Fruit fly (Drosophila melanogaster): ENCODE results near the gene Smyd5.
A peak's percentile ranks its signal among the peaks of the same experiment; 100 is the strongest.

Smyd5 gene

dm6 chr3R:21180391-21180796 lies 38.2 kb downstream of the Smyd5 start:
- TF ChIP-seq pan (optimal IDR thresholded peaks at IDR 0.05) (no peak), jim (GFP tag; optimal IDR thresholded peaks at IDR 0.05) (no peak), ey (GFP tag; optimal IDR thresholded peaks at IDR 0.05) (peak; percentile 29), br (GFP tag; optimal IDR thresholded peaks at IDR 0.05) (no peak), sage (GFP tag; optimal IDR thresholded peaks at IDR 0.05) (no peak), psq (GFP tag; optimal IDR thresholded peaks at IDR 0.05) (peak; percentile 41), Sp1 (GFP tag; optimal IDR thresholded peaks at IDR 0.05) (peak; percentile 12), dl (GFP tag; optimal IDR thresholded peaks at IDR 0.05; ENCODE audit: insufficient read depth in 1 of 2, partially characterized antibody in 2 of 2) (peak in 1 of 2 experiments; percentile 16), Jra (GFP tag; optimal IDR thresholded peaks at IDR 0.05) (peak; percentile 13), Hnf4 (GFP tag; optimal IDR thresholded peaks at IDR 0.05) (peak; percentile 4), HLH106 (tag; optimal IDR thresholded peaks at IDR 0.05) (peak; percentile 14), usp (GFP tag; optimal IDR thresholded peaks at IDR 0.05) (no peak), h (GFP tag; optimal IDR thresholded peaks at IDR 0.05) (peak; percentile 58), CG9705 (GFP tag; optimal IDR thresholded peaks at IDR 0.05) (no peak), Myc (optimal IDR thresholded peaks at IDR 0.05) (no peak), woc (GFP tag; optimal IDR thresholded peaks at IDR 0.05) (no peak), brk (GFP tag; optimal IDR thresholded peaks at IDR 0.05) (no peak), Hr83 (GFP tag; optimal IDR thresholded peaks at IDR 0.05; ENCODE audit: poor library complexity, severe bottlenecking) (peak; percentile 12), Dfd (GFP tag; optimal IDR thresholded peaks at IDR 0.05) (no peak), dmrt93B (GFP tag; optimal IDR thresholded peaks at IDR 0.05) (no peak), Mio (GFP tag; optimal IDR thresholded peaks at IDR 0.05) (no peak), tai (GFP tag; optimal IDR thresholded peaks at IDR 0.05) (no peak), Abd-B (GFP tag; optimal IDR thresholded peaks at IDR 0.05) (no peak), OdsH (GFP tag; optimal IDR thresholded peaks at IDR 0.05) (peak; percentile 47), dsf (GFP tag; optimal IDR thresholded peaks at IDR 0.05; ENCODE audit: borderline replicate concordance) (no peak), Hr78 (GFP tag; optimal IDR thresholded peaks at IDR 0.05) (no peak), CG32264 (GFP tag; optimal IDR thresholded peaks at IDR 0.05) (no peak), foxo (GFP tag; optimal IDR thresholded peaks at IDR 0.05) (peak in 1 of 2 experiments; percentile 64), Rel (GFP tag; optimal IDR thresholded peaks at IDR 0.05) (no peak), Rel (tag; optimal IDR thresholded peaks at IDR 0.05) (no peak), N (GFP tag; optimal IDR thresholded peaks at IDR 0.05) (no peak), Vsx2 (GFP tag; optimal IDR thresholded peaks at IDR 0.05; ENCODE audit: partially characterized antibody) (no peak), GATAd (GFP tag; optimal IDR thresholded peaks at IDR 0.05) (no peak), lola (GFP tag; optimal IDR thresholded peaks at IDR 0.05) (no peak), CrebA (GFP tag; optimal IDR thresholded peaks at IDR 0.05; ENCODE audit: borderline replicate concordance) (no peak), Dif (GFP tag; optimal IDR thresholded peaks at IDR 0.05; ENCODE audit: partially characterized antibody) (peak; percentile 65), fru (GFP tag; optimal IDR thresholded peaks at IDR 0.05) (peak; percentile 48), rgr (GFP tag; optimal IDR thresholded peaks at IDR 0.05) (peak; percentile 13), sv (GFP tag; optimal IDR thresholded peaks at IDR 0.05) (no peak)

- TF ChIP-seq Hr78 (GFP tag; optimal IDR thresholded peaks at IDR 0.05) (no peak), CrebA (GFP tag; optimal IDR thresholded peaks at IDR 0.05; ENCODE audit: borderline replicate concordance) (peak; percentile 46), ey (GFP tag; optimal IDR thresholded peaks at IDR 0.05) (no peak), br (GFP tag; optimal IDR thresholded peaks at IDR 0.05) (peak; percentile 11), sv (GFP tag; optimal IDR thresholded peaks at IDR 0.05) (no peak), h (GFP tag; optimal IDR thresholded peaks at IDR 0.05) (no peak), Myc (optimal IDR thresholded peaks at IDR 0.05) (peak; percentile 89)
Observed at dm6 chr3R:21179592-21180390, 38.8 kb downstream of the Smyd5 start.
